Worm (Caenorhabditis elegans): ENCODE results near the gene afmd-1.

DNA sequence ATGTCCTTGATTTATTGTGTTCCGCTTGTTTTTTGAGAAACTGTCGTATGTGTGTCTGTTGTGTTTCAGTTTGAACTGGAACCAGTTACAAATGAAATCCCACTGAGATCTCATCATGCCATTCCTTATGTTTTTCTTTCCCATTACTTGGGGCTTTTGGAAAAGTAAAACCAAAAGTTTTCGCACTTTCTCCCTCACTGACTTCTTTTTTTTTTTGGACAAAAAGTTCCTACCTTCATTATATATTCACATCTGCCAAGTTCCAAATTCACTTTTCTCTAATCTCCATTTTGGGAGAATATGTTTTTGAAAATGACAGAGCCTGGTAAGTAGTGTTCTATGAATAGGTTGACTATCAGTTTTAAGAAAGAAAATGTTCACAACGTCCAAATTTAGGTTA, 32.6 kb downstream of the afmd-1 start, which contains the start of gene C06E4.2:
- TF ChIP-seq nhr-12 (tag; optimal IDR thresholded peaks at IDR 0.05): no peak
- TF ChIP-seq nhr-71 (tag; optimal IDR thresholded peaks at IDR 0.05): no peak
- no peak for TF ChIP-seq lsy-2 (tag; optimal IDR thresholded peaks at IDR 0.05)
- no peak for TF ChIP-seq nhr-28 (tag; optimal IDR thresholded peaks at IDR 0.05)
- TF ChIP-seq hlh-4 (tag; optimal IDR thresholded peaks at IDR 0.05): no peak
- TF ChIP-seq nhr-11 (tag; optimal IDR thresholded peaks at IDR 0.05): no peak
- TF ChIP-seq irx-1 (tag; optimal IDR thresholded peaks at IDR 0.05): no peak
- TF ChIP-seq nhr-237 (tag; optimal IDR thresholded peaks at IDR 0.05): no peak
- no peak for TF ChIP-seq sup-37 (GFP tag; optimal IDR thresholded peaks at IDR 0.05)
- no peak for TF ChIP-seq ztf-11 (tag; optimal IDR thresholded peaks at IDR 0.05)
- TF ChIP-seq elt-3 (tag; optimal IDR thresholded peaks at IDR 0.05): no peak
- no peak for TF ChIP-seq unc-86 (tag; optimal IDR thresholded peaks at IDR 0.05)
- no peak for TF ChIP-seq mab-9 (GFP tag; IDR thresholded peaks at IDR 0.05)
